Fruit fly (Drosophila melanogaster): ENCODE data around the gene CG6324.

CG6324 gene

DNA sequence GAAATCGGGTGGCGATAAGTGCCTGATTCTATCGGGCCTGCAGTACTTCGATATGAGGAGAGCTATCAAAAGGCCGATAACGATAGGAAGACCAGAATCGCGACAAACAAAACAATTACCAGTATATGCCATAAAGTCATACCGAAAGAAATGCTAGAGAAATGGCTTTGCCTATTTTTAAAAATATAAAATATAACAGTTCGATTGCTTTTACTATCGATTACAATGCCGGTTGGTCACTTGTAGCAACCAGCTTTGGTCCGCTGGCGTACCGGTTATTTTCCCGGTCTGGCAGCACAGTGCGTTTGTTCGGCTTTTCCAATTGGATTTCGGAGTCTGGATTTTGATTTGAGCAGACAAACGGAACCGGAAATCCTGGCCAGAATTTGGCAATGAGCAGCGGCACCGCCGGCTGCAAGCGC, 13.4 kb upstream of the CG6324 start, which contains the start of the genes shtd, CG6294 and CG6299 (continued):
- TF ChIP-seq lola (GFP tag; optimal IDR thresholded peaks at IDR 0.05), result no peak
- no peak for TF ChIP-seq CG15011 (GFP tag; optimal IDR thresholded peaks at IDR 0.05)
- TF ChIP-seq Stat92E (GFP tag; optimal IDR thresholded peaks at IDR 0.05), result peak in 1 of 3 experiments; percentile 17
- TF ChIP-seq chm (GFP tag; IDR thresholded peaks at IDR 0.05), result no peak
- TF ChIP-seq chinmo (GFP tag; IDR thresholded peaks at IDR 0.05; ENCODE audit: partially characterized antibody), result peak; percentile 75; the same call in 2 of the 4 replicates
- peak; percentile 95 for TF ChIP-seq CG18764 (GFP tag; optimal IDR thresholded peaks at IDR 0.05)
- TF ChIP-seq HLHmδ (GFP tag; optimal IDR thresholded peaks at IDR 0.05), result no peak
- TF ChIP-seq CG18476 (GFP tag; optimal IDR thresholded peaks at IDR 0.05), result peak; percentile 6
- no peak for TF ChIP-seq Hey (tag; optimal IDR thresholded peaks at IDR 0.05)
- peak; percentile 79 for TF ChIP-seq Sry-δ (GFP tag; optimal IDR thresholded peaks at IDR 0.05)
- no peak for TF ChIP-seq CG13624 (GFP tag; optimal IDR thresholded peaks at IDR 0.05)
- no peak for TF ChIP-seq rib (GFP tag; IDR thresholded peaks at IDR 0.05)
- TF ChIP-seq Med (GFP tag), result peak; percentile 69
- no peak for TF ChIP-seq CG9437 (GFP tag; optimal IDR thresholded peaks at IDR 0.05)
- peak; percentile 55 for TF ChIP-seq Deaf1 (tag; optimal IDR thresholded peaks at IDR 0.05)
- no peak for TF ChIP-seq GATAe (GFP tag; conservative IDR thresholded peaks at IDR 0.05)
- TF ChIP-seq exex (tag; optimal IDR thresholded peaks at IDR 0.05), result no peak
- no peak for TF ChIP-seq CG5245 (GFP tag; optimal IDR thresholded peaks at IDR 0.05)
- no peak for TF ChIP-seq ara (GFP tag; IDR thresholded peaks at IDR 0.05)
- peak; percentile 96 for TF ChIP-seq CG34224 (GFP tag; IDR thresholded peaks at IDR 0.05; ENCODE audit: partially characterized antibody)
- no peak for TF ChIP-seq CG10147 (GFP tag; optimal IDR thresholded peaks at IDR 0.05)
- TF ChIP-seq Dll (GFP tag; IDR thresholded peaks at IDR 0.05; ENCODE audit: partially characterized antibody), result peak; percentile 94
- peak; percentile 98 for TF ChIP-seq vnd (GFP tag; IDR thresholded peaks at IDR 0.05; ENCODE audit: partially characterized antibody)
- TF ChIP-seq CG14014 (GFP tag; IDR thresholded peaks at IDR 0.05), result no peak
- peak; percentile 99 for TF ChIP-seq CG7963 (GFP tag; IDR thresholded peaks at IDR 0.05; ENCODE audit: partially characterized antibody)
- no peak for TF ChIP-seq fd3F (GFP tag; optimal IDR thresholded peaks at IDR 0.05)
- no peak for TF ChIP-seq unpg (GFP tag; optimal IDR thresholded peaks at IDR 0.05)
- TF ChIP-seq CG3281 (GFP tag; optimal IDR thresholded peaks at IDR 0.05), result no peak
- TF ChIP-seq ro (GFP tag; IDR thresholded peaks at IDR 0.05), result no peak
- TF ChIP-seq insv (GFP tag; optimal IDR thresholded peaks at IDR 0.05), result peak; percentile 91 to 98
- no peak for TF ChIP-seq CTCF (GFP tag; optimal IDR thresholded peaks at IDR 0.05)
- no peak for TF ChIP-seq dmrt99B (tag; optimal IDR thresholded peaks at IDR 0.05)
- no peak for TF ChIP-seq Camta (GFP tag; optimal IDR thresholded peaks at IDR 0.05)
- TF ChIP-seq bab2 (GFP tag; optimal IDR thresholded peaks at IDR 0.05), result no peak
- no peak for TF ChIP-seq Oaz (GFP tag; IDR thresholded peaks at IDR 0.05)
- no peak for TF ChIP-seq CG9609 (GFP tag; optimal IDR thresholded peaks at IDR 0.05)
- no peak for TF ChIP-seq corto (GFP tag; optimal IDR thresholded peaks at IDR 0.05)
- no peak for TF ChIP-seq Ssrp (tag; optimal IDR thresholded peaks at IDR 0.05)
- TF ChIP-seq kay (GFP tag; optimal IDR thresholded peaks at IDR 0.05), result no peak
- no peak for TF ChIP-seq Fer2 (tag; optimal IDR thresholded peaks at IDR 0.05)
- no peak for TF ChIP-seq CG31441 (GFP tag; IDR thresholded peaks at IDR 0.05)
- peak; percentile 68 for TF ChIP-seq CG14710 (tag; optimal IDR thresholded peaks at IDR 0.05)
- TF ChIP-seq pros (GFP tag; optimal IDR thresholded peaks at IDR 0.05), result no peak
- no peak; the same call in 3 of the 4 replicates for TF ChIP-seq Gug (GFP tag; IDR thresholded peaks at IDR 0.05)
- no peak for TF ChIP-seq Kr (GFP tag; optimal IDR thresholded peaks at IDR 0.05)
- TF ChIP-seq CG33213 (GFP tag; optimal IDR thresholded peaks at IDR 0.05), result peak; percentile 48
- TF ChIP-seq CG4707 (GFP tag; optimal IDR thresholded peaks at IDR 0.05), result no peak
- no peak for TF ChIP-seq en (GFP tag; optimal IDR thresholded peaks at IDR 0.05)
- TF ChIP-seq CG33557 (GFP tag; optimal IDR thresholded peaks at IDR 0.05), result no peak
- TF ChIP-seq CG6791 (GFP tag; IDR thresholded peaks at IDR 0.05; ENCODE audit: partially characterized antibody), result peak; percentile 97
- TF ChIP-seq dysf (GFP tag; IDR thresholded peaks at IDR 0.05), result no peak
